Fruit fly (Drosophila melanogaster) whole organism, wandering third instar larva: Measurements from ENCODE around the gene CG5928.
A peak's percentile ranks its signal among the peaks of the same experiment; 100 is the strongest.

Source experiments
- GATAd ChIP-seq: sonication (Bioruptor generic); optimal IDR thresholded peaks from 2 replicates; lab custom pipeline; 2016; ENCODE audit warnings: missing biosample characterization, missing genetic modification characterization
- HLH106 ChIP-seq: fragments of 200-800 bp; optimal IDR thresholded peaks from 3 replicates; lab custom pipeline; 2019; ENCODE audit warnings: missing biosample characterization, mild to moderate bottlenecking, missing genetic modification characterization, moderate library complexity
- OdsH ChIP-seq: fragments of 200-800 bp; sonication (Bioruptor generic); optimal IDR thresholded peaks from 2 replicates; lab custom pipeline; 2016; ENCODE audit warnings: missing biosample characterization, mild to moderate bottlenecking, missing genetic modification characterization
- dl ChIP-seq, 2 experiments: fragments of 175-275, 200-275 bp in 1 of 2; fragments of 200-275 bp in 1 of 2; sonication (Bioruptor generic); optimal IDR thresholded peaks; lab custom pipeline; 2018; ENCODE audit warnings: mild to moderate bottlenecking in 2 of 2, missing biosample characterization in 2 of 2, missing genetic modification characterization in 2 of 2, moderate library complexity in 2 of 2; ENCODE audit not compliant: partially characterized antibody in 2 of 2, insufficient read depth in 1 of 2
- foxo ChIP-seq, 2 experiments: fragments of 200-800 bp; sonication (Bioruptor generic); optimal IDR thresholded peaks; 2 replicates in 1 of 2; 3 replicates in 1 of 2; lab custom pipeline; 2016 to 2017; ENCODE audit warnings: missing biosample characterization in 2 of 2, missing genetic modification characterization in 2 of 2
- fru ChIP-seq: fragments of 200-800 bp; sonication (Bioruptor generic); optimal IDR thresholded peaks from 3 replicates; lab custom pipeline; 2016; ENCODE audit warnings: missing biosample characterization, mild to moderate bottlenecking, missing genetic modification characterization
- lola ChIP-seq: fragments of >200 bp; optimal IDR thresholded peaks from 2 replicates; lab custom pipeline; 2017; ENCODE audit warnings: missing biosample characterization, missing genetic modification characterization
- sage ChIP-seq: fragments of 200-800 bp; sonication (Bioruptor generic); optimal IDR thresholded peaks from 2 replicates; lab custom pipeline; 2016; ENCODE audit warnings: missing biosample characterization, mild to moderate bottlenecking, missing genetic modification characterization
- tai ChIP-seq: sonication (Bioruptor generic); optimal IDR thresholded peaks from 2 replicates; lab custom pipeline; 2016; ENCODE audit warnings: missing biosample characterization, missing genetic modification characterization
- usp ChIP-seq: fragments of >200 bp; optimal IDR thresholded peaks from 2 replicates; lab custom pipeline; 2017; ENCODE audit warnings: missing biosample characterization, missing genetic modification characterization
- woc ChIP-seq: sonication (Bioruptor generic); optimal IDR thresholded peaks from 2 replicates; lab custom pipeline; 2016; ENCODE audit warnings: missing biosample characterization, mild to moderate bottlenecking, missing genetic modification characterization

- TF ChIP-seq foxo (GFP tag; optimal IDR thresholded peaks at IDR 0.05; lab: Kevin White, UChicago) (peak in 1 of 2 experiments; percentile 46), OdsH (GFP tag; lab: Kevin White, UChicago) (peak; percentile 1), GATAd (no peak), woc (GFP tag; lab: Kevin White, UChicago) (peak; percentile 49), sage (GFP tag; lab: Kevin White, UChicago) (no peak), fru (peak; percentile 44), usp (GFP tag; lab: Kevin White, UChicago) (no peak), tai (no peak), dl (GFP tag; optimal IDR thresholded peaks at IDR 0.05; lab: Kevin White, UChicago; ENCODE audit: insufficient read depth in 1 of 2, partially characterized antibody in 2 of 2) (no peak), HLH106 (tag; lab: Kevin White, UChicago) (peak; percentile 48), lola (no peak)
These were observed 23.3 kb downstream of the CG5928 start, which contains the start of the genes Nep1 and Mipp2 for dm6 chrX:6090809-6091667.
